Fruit fly (Drosophila melanogaster) whole organism, embryonic: ENCODE measurements around the gene CG31776.

Source experiments
- Bgb ChIP-seq: fragments of 200-800 bp; sonication (Bioruptor generic); IDR thresholded peaks from 2 replicates; pipeline ENCODE4 v1.3.6; 2022; ENCODE audit warnings: missing biosample characterization, missing genetic modification characterization; ENCODE audit not compliant: partially characterized antibody
- C15 ChIP-seq: fragments of 200-800 bp; sonication (Bioruptor generic); IDR thresholded peaks from 3 replicates; pipeline ENCODE4 v1.3.6; 2022; ENCODE audit warnings: missing biosample characterization, missing genetic modification characterization
- CG10209 ChIP-seq: fragments of 200-800 bp; sonication (Bioruptor generic); optimal IDR thresholded peaks from 3 replicates; lab custom pipeline; 2017; ENCODE audit warnings: missing biosample characterization, mild to moderate bottlenecking, missing genetic modification characterization, missing genetic modification reagents
- CG13287 ChIP-seq: fragments of 200-800 bp; sonication (Bioruptor generic); IDR thresholded peaks from 2 replicates; pipeline ENCODE4 v1.3.6; 2022; ENCODE audit warnings: missing biosample characterization, missing genetic modification characterization; ENCODE audit not compliant: partially characterized antibody
- CG13296 ChIP-seq: fragments of 200-800 bp; sonication (Bioruptor generic); optimal IDR thresholded peaks from 3 replicates; lab custom pipeline; 2018; ENCODE audit warnings: missing biosample characterization, mild to moderate bottlenecking, missing genetic modification characterization
- CG14710 ChIP-seq: fragments of 200-800 bp; sonication (Bioruptor generic); optimal IDR thresholded peaks from 3 replicates; lab custom pipeline; 2019; ENCODE audit warnings: missing biosample characterization, mild to moderate bottlenecking, missing genetic modification characterization, moderate library complexity
- CG14860 ChIP-seq: fragments of 200-800 bp; sonication (Bioruptor generic); IDR thresholded peaks from 3 replicates; pipeline ENCODE4 v1.3.6; 2022; ENCODE audit warnings: missing biosample characterization, missing genetic modification characterization; ENCODE audit not compliant: partially characterized antibody
- CG17361 ChIP-seq: fragments of 200-800 bp; sonication (Bioruptor generic); IDR thresholded peaks from 3 replicates; pipeline ENCODE4 v1.3.6; 2022; ENCODE audit warnings: missing biosample characterization, missing genetic modification characterization
- CG17385 ChIP-seq: fragments of 200-800 bp; sonication (Bioruptor generic); optimal IDR thresholded peaks from 3 replicates; lab custom pipeline; 2018; ENCODE audit warnings: missing biosample characterization, mild to moderate bottlenecking, missing genetic modification characterization
- CG2129 ChIP-seq: fragments of 200-800 bp; sonication (Bioruptor generic); IDR thresholded peaks from 2 replicates; pipeline ENCODE4 v1.3.6; 2022; ENCODE audit warnings: missing biosample characterization, missing genetic modification characterization; ENCODE audit not compliant: partially characterized antibody
- CG3407 ChIP-seq: fragments of 200-800 bp; sonication (Bioruptor generic); optimal IDR thresholded peaks from 2 replicates; lab custom pipeline; 2018; ENCODE audit warnings: missing biosample characterization, mild to moderate bottlenecking, missing genetic modification characterization
- CG34422 ChIP-seq: fragments of 200-800 bp; sonication (Bioruptor generic); IDR thresholded peaks from 3 replicates; pipeline ENCODE4 v1.3.6; 2022; ENCODE audit warnings: missing biosample characterization, missing genetic modification characterization
- CG7372 ChIP-seq: fragments of 200-800 bp; sonication (Bioruptor generic); IDR thresholded peaks from 2 replicates; pipeline ENCODE4 v1.3.6; 2022; ENCODE audit warnings: missing biosample characterization, missing genetic modification characterization
- CG8281 ChIP-seq: fragments of 200-800 bp; sonication (Bioruptor generic); optimal IDR thresholded peaks from 2 replicates; lab custom pipeline; 2018; ENCODE audit warnings: missing biosample characterization, mild to moderate bottlenecking, missing genetic modification characterization, moderate library complexity
- CG8924 ChIP-seq: fragments of 200-800 bp; optimal IDR thresholded peaks from 3 replicates; lab custom pipeline; 2019; ENCODE audit warnings: missing biosample characterization, mild to moderate bottlenecking, missing genetic modification characterization, moderate library complexity
- CG9215 ChIP-seq: fragments of 200-800 bp; sonication (Bioruptor generic); IDR thresholded peaks from 2 replicates; pipeline ENCODE4 v1.3.6; 2022; ENCODE audit warnings: missing biosample characterization, missing genetic modification characterization
- CG9609 ChIP-seq: fragments of 200-800 bp; sonication (Bioruptor generic); optimal IDR thresholded peaks from 3 replicates; lab custom pipeline; 2016; ENCODE audit warnings: missing biosample characterization, missing genetic modification characterization
- CoRest ChIP-seq: fragments of 200-800 bp; sonication (Bioruptor generic); optimal IDR thresholded peaks from 3 replicates; lab custom pipeline; 2018; ENCODE audit warnings: missing biosample characterization, mild to moderate bottlenecking, missing genetic modification characterization, moderate library complexity
- Dref ChIP-seq: fragments of 200-800 bp; sonication (Bioruptor generic); IDR thresholded peaks from 2 replicates; pipeline ENCODE4 v1.3.6; 2022; ENCODE audit warnings: missing biosample characterization, missing genetic modification characterization
- Drgx ChIP-seq: fragments of 200-800 bp; sonication (Bioruptor generic); IDR thresholded peaks from 2 replicates; pipeline ENCODE4 v1.3.6; 2022; ENCODE audit warnings: missing biosample characterization, missing genetic modification characterization
- Hsf ChIP-seq: fragments of 200-800 bp; sonication (Bioruptor generic); optimal IDR thresholded peaks from 3 replicates; lab custom pipeline; 2016; ENCODE audit warnings: missing biosample characterization, missing genetic modification characterization
- MTF-1 ChIP-seq: fragments of 200-800 bp; sonication (Bioruptor generic); optimal IDR thresholded peaks from 2 replicates; lab custom pipeline; 2018; ENCODE audit warnings: missing biosample characterization, mild to moderate bottlenecking, missing genetic modification characterization, borderline replicate concordance
- NFAT ChIP-seq: fragments of 200-800 bp; sonication (Bioruptor generic); IDR thresholded peaks from 2 replicates; pipeline ENCODE4 v1.3.6; 2022; ENCODE audit warnings: missing biosample characterization, missing genetic modification characterization
- NfI ChIP-seq: fragments of 200-800 bp; sonication (Bioruptor generic); optimal IDR thresholded peaks from 3 replicates; lab custom pipeline; 2018; ENCODE audit warnings: missing biosample characterization, mild to moderate bottlenecking, missing genetic modification characterization, moderate library complexity
- Opbp ChIP-seq: fragments of 200-800 bp; sonication (Bioruptor generic); IDR thresholded peaks from 3 replicates; pipeline ENCODE4 v1.3.6; 2022; ENCODE audit warnings: missing biosample characterization, missing genetic modification characterization; ENCODE audit not compliant: partially characterized antibody
- Ptx1 ChIP-seq: fragments of 200-800 bp; sonication (Bioruptor generic); IDR thresholded peaks from 2 replicates; pipeline ENCODE4 v1.3.6; 2022; ENCODE audit warnings: missing biosample characterization, missing genetic modification characterization
- Rfx ChIP-seq: fragments of 200-800 bp; sonication (Bioruptor generic); IDR thresholded peaks from 2 replicates; pipeline ENCODE4 v1.3.6; 2022; ENCODE audit warnings: missing biosample characterization, missing genetic modification characterization
- az2 ChIP-seq: fragments of 200-800 bp; sonication (Bioruptor generic); optimal IDR thresholded peaks from 3 replicates; lab custom pipeline; 2016; ENCODE audit warnings: missing biosample characterization, missing genetic modification characterization
- ci ChIP-seq: fragments of 200-800 bp; sonication (Bioruptor generic); IDR thresholded peaks from 3 replicates; pipeline ENCODE4 v1.3.6; 2022; ENCODE audit warnings: missing biosample characterization, missing genetic modification characterization
- dan ChIP-seq: fragments of 200-800 bp; sonication (Bioruptor generic); IDR thresholded peaks from 2 replicates; pipeline ENCODE4 v1.3.6; 2022; ENCODE audit warnings: missing biosample characterization, missing genetic modification characterization
- dmrt11E ChIP-seq: fragments of 200-800 bp; sonication (Bioruptor generic); optimal IDR thresholded peaks from 3 replicates; lab custom pipeline; 2018; ENCODE audit warnings: missing biosample characterization, mild to moderate bottlenecking, missing genetic modification characterization, moderate library complexity
- gro ChIP-seq: fragments of 200-800 bp; sonication (Bioruptor generic); optimal IDR thresholded peaks from 2 replicates; lab custom pipeline; 2016; ENCODE audit warnings: missing biosample characterization, missing genetic modification characterization
- ind ChIP-seq: fragments of 200-800 bp; sonication (Bioruptor generic); optimal IDR thresholded peaks from 3 replicates; lab custom pipeline; 2016; ENCODE audit warnings: missing biosample characterization, missing genetic modification characterization
- odd ChIP-seq: fragments of 200-800 bp; sonication (Bioruptor generic); optimal IDR thresholded peaks from 2 replicates; lab custom pipeline; 2017; ENCODE audit warnings: missing biosample characterization, mild to moderate bottlenecking, missing genetic modification characterization
- phol ChIP-seq: fragments of 200-800 bp; sonication (Bioruptor generic); optimal IDR thresholded peaks from 3 replicates; lab custom pipeline; 2018; ENCODE audit warnings: missing biosample characterization, mild to moderate bottlenecking, missing genetic modification characterization, moderate library complexity
- pum ChIP-seq: fragments of 200-800 bp; sonication (Bioruptor generic); optimal IDR thresholded peaks from 2 replicates; lab custom pipeline; 2016; ENCODE audit warnings: missing biosample characterization, missing genetic modification characterization
- ro ChIP-seq: fragments of 200-800 bp; sonication (Bioruptor generic); IDR thresholded peaks from 2 replicates; pipeline ENCODE4 v1.3.6; 2022; ENCODE audit warnings: missing biosample characterization, missing genetic modification characterization
- slp2 ChIP-seq: fragments of 200-800 bp; sonication (Bioruptor generic); optimal IDR thresholded peaks from 2 replicates; lab custom pipeline; 2016; ENCODE audit warnings: missing biosample characterization, missing genetic modification characterization
- sob ChIP-seq: fragments of 200-800 bp; sonication (Bioruptor generic); IDR thresholded peaks from 2 replicates; pipeline ENCODE4 v1.3.6; 2022; ENCODE audit warnings: missing biosample characterization, missing genetic modification characterization
- sug ChIP-seq: fragments of 200-800 bp; optimal IDR thresholded peaks from 2 replicates; lab custom pipeline; 2019; ENCODE audit warnings: missing biosample characterization, mild to moderate bottlenecking, missing genetic modification characterization, moderate library complexity
- unpg ChIP-seq: fragments of 200-800 bp; sonication (Bioruptor generic); optimal IDR thresholded peaks from 3 replicates; lab custom pipeline; 2018; ENCODE audit warnings: missing biosample characterization, mild to moderate bottlenecking, missing genetic modification characterization, moderate library complexity

CG31776 gene

dm6 chr2L:3507209-3508164, 37.5 kb downstream of the CG31776 start, which contains the start of gene tim (continued):
- TF ChIP-seq CG13296 (GFP tag; lab: Kevin White, UChicago) (no peak), Opbp (GFP tag; lab: Robert Waterston, UW) (0 out of 3 replicates have a peak, but pooled peaks have one; percentile 14), CG17361 (GFP tag; lab: Robert Waterston, UW) (peak; percentile 51; the same call in 2 of the 3 replicates), ind (GFP tag; lab: Kevin White, UChicago) (peak; percentile 28), CG2129 (no peak), odd (peak; percentile 36), C15 (GFP tag; lab: Robert Waterston, UW) (no peak), MTF-1 (no peak), CG13287 (GFP tag; lab: Robert Waterston, UW) (peak; percentile 25; the same call in 1 of the 2 replicates), CG8924 (tag; lab: Kevin White, UChicago) (peak; percentile 48), Ptx1 (GFP tag; lab: Robert Waterston, UW) (peak; percentile 62; the same call in 1 of the 2 replicates), dan (no peak), CG14860 (0 out of 3 replicates have a peak, but pooled peaks have one; percentile 25), CG14710 (peak; percentile 39), CoRest (tag; lab: Kevin White, UChicago) (peak; percentile 46), dmrt11E (tag; lab: Kevin White, UChicago) (no peak), CG17385 (GFP tag; lab: Kevin White, UChicago) (peak; percentile 44), Drgx (GFP tag; lab: Robert Waterston, UW) (peak; percentile 13; the same call in 1 of the 2 replicates), Hsf (GFP tag; lab: Kevin White, UChicago) (no peak), CG3407 (peak; percentile 4), unpg (GFP tag; lab: Kevin White, UChicago) (peak; percentile 58), Rfx (GFP tag; lab: Robert Waterston, UW) (0 out of 2 replicates have a peak, but pooled peaks have one; percentile 16), Dref (GFP tag; lab: Robert Waterston, UW) (peak; percentile 34), sob (GFP tag; lab: Robert Waterston, UW) (peak; percentile 39), Bgb (GFP tag; lab: Robert Waterston, UW) (peak; percentile 28; the same call in 1 of the 2 replicates), CG9609 (GFP tag; lab: Kevin White, UChicago) (no peak), CG10209 (GFP tag; lab: Kevin White, UChicago) (peak; percentile 31), NFAT (GFP tag; lab: Robert Waterston, UW) (0 out of 2 replicates have a peak, but pooled peaks have one; percentile 16), gro (GFP tag; lab: Kevin White, UChicago) (no peak), sug (tag; lab: Kevin White, UChicago) (no peak), NfI (GFP tag; lab: Kevin White, UChicago) (no peak), pum (no peak), CG7372 (peak; percentile 54), phol (tag; lab: Kevin White, UChicago) (peak; percentile 64), ci (GFP tag; lab: Robert Waterston, UW) (peak; percentile 67; the same call in 2 of the 3 replicates), CG34422 (peak; percentile 53; the same call in 1 of the 3 replicates)

dm6 chr2L:3510002-3510401, 40.0 kb downstream of the CG31776 start, which contains the start of gene CG31954:
Gene CG31954 (minus strand): TSS chr2L:3510102.
- no peak for TF ChIP-seq CG9215 (GFP tag; lab: Robert Waterston, UW)
- TF ChIP-seq az2 (GFP tag; lab: Kevin White, UChicago): no peak
- no peak for TF ChIP-seq CG2129
- TF ChIP-seq ro (GFP tag; lab: Robert Waterston, UW): no peak
- no peak for TF ChIP-seq slp2 (GFP tag; lab: Kevin White, UChicago)
- TF ChIP-seq CG8281 (tag; lab: Kevin White, UChicago): no peak
